Fruit fly (Drosophila melanogaster) whole organism, embryonic: Measurements from ENCODE around the gene CG14269.
A peak's percentile ranks its signal among the peaks of the same experiment; 100 is the strongest.

Experiments
- Antp ChIP-seq: fragments of 200-800 bp; sonication (Bioruptor generic); optimal IDR thresholded peaks from 3 replicates; lab custom pipeline; 2016; ENCODE audit warnings: missing biosample characterization, missing genetic modification characterization
- CG10565 ChIP-seq: fragments of 200-800 bp; sonication (Bioruptor generic); optimal IDR thresholded peaks from 3 replicates; lab custom pipeline; 2016; ENCODE audit warnings: missing biosample characterization, mild to moderate bottlenecking, missing genetic modification characterization
- CG11085 ChIP-seq: fragments of 200-800 bp; sonication (Bioruptor generic); IDR thresholded peaks from 2 replicates; pipeline ENCODE4 v1.3.6; 2022; ENCODE audit warnings: missing biosample characterization, missing genetic modification characterization
- CG12391 ChIP-seq: fragments of 200-800 bp; sonication (Bioruptor generic); optimal IDR thresholded peaks from 3 replicates; lab custom pipeline; 2018; ENCODE audit warnings: missing biosample characterization, mild to moderate bottlenecking, missing genetic modification characterization, moderate library complexity
- CG14014 ChIP-seq: fragments of 200-800 bp; sonication (Bioruptor generic); IDR thresholded peaks from 2 replicates; pipeline ENCODE4 v1.3.6; 2022; ENCODE audit warnings: missing biosample characterization, missing genetic modification characterization
- CG14667 ChIP-seq: fragments of 200-800 bp; sonication (Bioruptor generic); IDR thresholded peaks from 2 replicates; pipeline ENCODE4 v1.3.6; 2022; ENCODE audit warnings: missing biosample characterization, missing genetic modification characterization
- CG15073 ChIP-seq: fragments of 200-800 bp; sonication (Bioruptor generic); optimal IDR thresholded peaks from 2 replicates; lab custom pipeline; 2016; ENCODE audit warnings: missing biosample characterization, missing genetic modification characterization
- CG1603 ChIP-seq: fragments of 200-800 bp; sonication (Bioruptor generic); optimal IDR thresholded peaks from 2 replicates; lab custom pipeline; 2019; ENCODE audit warnings: missing biosample characterization, mild to moderate bottlenecking, missing genetic modification characterization, moderate library complexity
- CG18011 ChIP-seq: fragments of 200-800 bp; sonication (Bioruptor generic); optimal IDR thresholded peaks from 2 replicates; lab custom pipeline; 2017; ENCODE audit warnings: missing biosample characterization, missing genetic modification characterization, mild to moderate bottlenecking, moderate library complexity, missing genotype
- CG2875 ChIP-seq: fragments of 200-800 bp; sonication (Bioruptor generic); optimal IDR thresholded peaks from 2 replicates; lab custom pipeline; 2017; ENCODE audit warnings: missing biosample characterization, mild to moderate bottlenecking, missing genetic modification characterization, missing genetic modification reagents
- CG4820 ChIP-seq: fragments of 200-800 bp; sonication (Bioruptor generic); optimal IDR thresholded peaks from 3 replicates; lab custom pipeline; 2016; ENCODE audit warnings: missing biosample characterization, missing genetic modification characterization
- CG5180 ChIP-seq: fragments of 200-800 bp; sonication (Bioruptor generic); optimal IDR thresholded peaks from 3 replicates; lab custom pipeline; 2017; ENCODE audit warnings: missing biosample characterization, missing genetic modification characterization, mild to moderate bottlenecking, moderate library complexity, missing genetic modification reagents
- CG6689 ChIP-seq: fragments of 200-800 bp; sonication (Bioruptor generic); IDR thresholded peaks from 2 replicates; pipeline ENCODE4 v1.3.6; 2022; ENCODE audit warnings: missing biosample characterization, missing genetic modification characterization
- CG7745 ChIP-seq: fragments of 200-800 bp; sonication (Bioruptor generic); optimal IDR thresholded peaks from 2 replicates; lab custom pipeline; 2018; ENCODE audit warnings: missing biosample characterization, mild to moderate bottlenecking, missing genetic modification characterization, moderate library complexity
- CG7928 ChIP-seq: fragments of 200-800 bp; sonication (Bioruptor generic); optimal IDR thresholded peaks from 2 replicates; lab custom pipeline; 2017; ENCODE audit warnings: missing biosample characterization, mild to moderate bottlenecking, missing genetic modification characterization
- CG8388 ChIP-seq: fragments of 200-800 bp; sonication (Bioruptor generic); optimal IDR thresholded peaks from 2 replicates; lab custom pipeline; 2019; ENCODE audit warnings: missing biosample characterization, mild to moderate bottlenecking, missing genetic modification characterization, moderate library complexity
- CG8944 ChIP-seq: fragments of 200-800 bp; sonication (Bioruptor generic); optimal IDR thresholded peaks from 3 replicates; lab custom pipeline; 2016; ENCODE audit warnings: missing biosample characterization, missing genetic modification characterization
- CG9215 ChIP-seq: fragments of 200-800 bp; sonication (Bioruptor generic); IDR thresholded peaks from 2 replicates; pipeline ENCODE4 v1.3.6; 2022; ENCODE audit warnings: missing biosample characterization, missing genetic modification characterization
- CG9609 ChIP-seq: fragments of 200-800 bp; sonication (Bioruptor generic); optimal IDR thresholded peaks from 3 replicates; lab custom pipeline; 2016; ENCODE audit warnings: missing biosample characterization, missing genetic modification characterization
- CG9817 ChIP-seq: fragments of 200-800 bp; sonication (Bioruptor generic); optimal IDR thresholded peaks from 2 replicates; lab custom pipeline; 2018; ENCODE audit warnings: missing biosample characterization, mild to moderate bottlenecking, missing genetic modification characterization, moderate library complexity
- CTCF ChIP-seq: fragments of 200-800 bp; sonication (Bioruptor generic); optimal IDR thresholded peaks from 2 replicates; lab custom pipeline; 2017; ENCODE audit warnings: missing biosample characterization, mild to moderate bottlenecking, missing genetic modification characterization, moderate library complexity
- Fer1 ChIP-seq: fragments of 200-800 bp; sonication (Bioruptor generic); optimal IDR thresholded peaks from 2 replicates; lab custom pipeline; 2017; ENCODE audit warnings: missing biosample characterization, mild to moderate bottlenecking, missing genetic modification characterization
- Fer2 ChIP-seq: fragments of 200-800 bp; sonication (Bioruptor generic); optimal IDR thresholded peaks from 2 replicates; lab custom pipeline; 2018; ENCODE audit warnings: missing biosample characterization, mild to moderate bottlenecking, missing genetic modification characterization, moderate library complexity
- Fer3 ChIP-seq: fragments of 200-800 bp; sonication (Bioruptor generic); optimal IDR thresholded peaks from 2 replicates; lab custom pipeline; 2018; ENCODE audit warnings: missing biosample characterization, mild to moderate bottlenecking, missing genetic modification characterization, moderate library complexity
- HLH3B ChIP-seq: fragments of 200-800 bp; sonication (Bioruptor generic); IDR thresholded peaks from 2 replicates; pipeline ENCODE4 v1.3.6; 2022; ENCODE audit warnings: missing biosample characterization, missing genetic modification characterization
- HLH54F ChIP-seq: fragments of 200-800 bp; sonication (Bioruptor generic); optimal IDR thresholded peaks from 3 replicates; lab custom pipeline; 2016; ENCODE audit warnings: missing biosample characterization, missing genetic modification characterization
- MBD-R2 ChIP-seq: fragments of 200-800 bp; sonication (Bioruptor generic); IDR thresholded peaks from 2 replicates; pipeline ENCODE4 v1.3.6; 2022; ENCODE audit warnings: missing biosample characterization, missing genetic modification characterization
- Oli ChIP-seq: fragments of 200-800 bp; sonication (Bioruptor generic); optimal IDR thresholded peaks from 2 replicates; lab custom pipeline; 2018; ENCODE audit warnings: missing biosample characterization, mild to moderate bottlenecking, missing genetic modification characterization, moderate library complexity
- PHDP ChIP-seq: fragments of 200-800 bp; sonication (Bioruptor generic); optimal IDR thresholded peaks from 3 replicates; lab custom pipeline; 2018; ENCODE audit warnings: missing biosample characterization, mild to moderate bottlenecking, missing genetic modification characterization, moderate library complexity
- Scr ChIP-seq: fragments of 200-800 bp; sonication (Bioruptor generic); IDR thresholded peaks from 2 replicates; pipeline ENCODE4 v1.3.6; 2022; ENCODE audit warnings: missing biosample characterization, missing genetic modification characterization; ENCODE audit not compliant: partially characterized antibody
- Sry-β ChIP-seq: fragments of 200-800 bp; sonication (Bioruptor generic); optimal IDR thresholded peaks from 2 replicates; lab custom pipeline; 2018; ENCODE audit warnings: missing biosample characterization, mild to moderate bottlenecking, missing genetic modification characterization, moderate library complexity
- Sry-δ ChIP-seq: fragments of 200-800 bp; sonication (Bioruptor generic); optimal IDR thresholded peaks from 2 replicates; lab custom pipeline; 2016; ENCODE audit warnings: missing biosample characterization, missing genetic modification characterization
- ash1 ChIP-seq: fragments of 200-800 bp; sonication (Bioruptor generic); optimal IDR thresholded peaks from 2 replicates; lab custom pipeline; 2018; ENCODE audit warnings: missing biosample characterization, mild to moderate bottlenecking, missing genetic modification characterization
- bbx ChIP-seq: fragments of 200-800 bp; sonication (Bioruptor generic); IDR thresholded peaks from 2 replicates; pipeline ENCODE4 v1.3.6; 2022; ENCODE audit warnings: missing biosample characterization, missing genetic modification characterization; ENCODE audit not compliant: partially characterized antibody
- eyg ChIP-seq: fragments of 200-800 bp; sonication (Bioruptor generic); optimal IDR thresholded peaks from 3 replicates; lab custom pipeline; 2016; ENCODE audit warnings: missing biosample characterization, missing genetic modification characterization
- fd3F ChIP-seq: fragments of 200-800 bp; sonication (Bioruptor generic); optimal IDR thresholded peaks from 2 replicates; lab custom pipeline; 2018; ENCODE audit warnings: missing biosample characterization, mild to moderate bottlenecking, missing genetic modification characterization, moderate library complexity
- gce ChIP-seq: fragments of 200-800 bp; sonication (Bioruptor generic); IDR thresholded peaks from 3 replicates; pipeline ENCODE4 v1.3.6; 2022; ENCODE audit warnings: missing biosample characterization, missing genetic modification characterization
- ham ChIP-seq: fragments of 200-800 bp; sonication (Bioruptor generic); IDR thresholded peaks from 2 replicates; pipeline ENCODE4 v1.3.6; 2022; ENCODE audit warnings: missing biosample characterization, missing genetic modification characterization
- hkb ChIP-seq, 2 experiments: fragments of 200-800 bp in 1 of 2; fragments of >200 bp in 1 of 2; sonication (Bioruptor generic) in 1 of 2; IDR thresholded peaks in 1 of 2; optimal IDR thresholded peaks in 1 of 2; 2 replicates each; pipeline versions ENCODE4 v1.3.6 to Lab custom; 2017 to 2022; ENCODE audit warnings: missing biosample characterization in 1 of 2, missing genetic modification characterization in 1 of 2
- nerfin-2 ChIP-seq: fragments of 200-800 bp; sonication (Bioruptor generic); IDR thresholded peaks from 2 replicates; pipeline ENCODE4 v1.3.6; 2022; ENCODE audit warnings: missing biosample characterization, missing genetic modification characterization; ENCODE audit not compliant: partially characterized antibody
- nmo ChIP-seq: fragments of 200-800 bp; sonication (Bioruptor generic); optimal IDR thresholded peaks from 2 replicates; lab custom pipeline; 2018; ENCODE audit warnings: missing biosample characterization, mild to moderate bottlenecking, missing genetic modification characterization, moderate library complexity
- org-1 ChIP-seq: fragments of 200-800 bp; sonication (Bioruptor generic); optimal IDR thresholded peaks from 2 replicates; lab custom pipeline; 2017; ENCODE audit warnings: missing biosample characterization, missing genetic modification characterization
- seq ChIP-seq: fragments of 200-800 bp; sonication (Bioruptor generic); IDR thresholded peaks from 2 replicates; pipeline ENCODE4 v1.3.6; 2022; ENCODE audit warnings: missing biosample characterization, missing genetic modification characterization
- slou ChIP-seq: fragments of 200-800 bp; sonication (Bioruptor generic); optimal IDR thresholded peaks from 3 replicates; lab custom pipeline; 2016; ENCODE audit warnings: missing biosample characterization, missing genetic modification characterization
- stwl ChIP-seq: fragments of 200-800 bp; sonication (Bioruptor generic); optimal IDR thresholded peaks from 3 replicates; lab custom pipeline; 2018; ENCODE audit warnings: missing biosample characterization, mild to moderate bottlenecking, missing genetic modification characterization, moderate library complexity
- tll ChIP-seq, 2 experiments: fragments of 200-800 bp in 1 of 2; fragments of >200 bp in 1 of 2; sonication (Bioruptor generic) in 1 of 2; optimal IDR thresholded peaks; 2 replicates each; lab custom pipeline; 2017 to 2019; ENCODE audit warnings: missing biosample characterization in 2 of 2, missing genetic modification characterization in 2 of 2, mild to moderate bottlenecking in 1 of 2, moderate library complexity in 1 of 2
- zen ChIP-seq: fragments of 200-800 bp; sonication (Bioruptor generic); optimal IDR thresholded peaks from 3 replicates; lab custom pipeline; 2018; ENCODE audit warnings: missing biosample characterization, mild to moderate bottlenecking, missing genetic modification characterization, moderate library complexity

The CG14269 gene

DNA sequence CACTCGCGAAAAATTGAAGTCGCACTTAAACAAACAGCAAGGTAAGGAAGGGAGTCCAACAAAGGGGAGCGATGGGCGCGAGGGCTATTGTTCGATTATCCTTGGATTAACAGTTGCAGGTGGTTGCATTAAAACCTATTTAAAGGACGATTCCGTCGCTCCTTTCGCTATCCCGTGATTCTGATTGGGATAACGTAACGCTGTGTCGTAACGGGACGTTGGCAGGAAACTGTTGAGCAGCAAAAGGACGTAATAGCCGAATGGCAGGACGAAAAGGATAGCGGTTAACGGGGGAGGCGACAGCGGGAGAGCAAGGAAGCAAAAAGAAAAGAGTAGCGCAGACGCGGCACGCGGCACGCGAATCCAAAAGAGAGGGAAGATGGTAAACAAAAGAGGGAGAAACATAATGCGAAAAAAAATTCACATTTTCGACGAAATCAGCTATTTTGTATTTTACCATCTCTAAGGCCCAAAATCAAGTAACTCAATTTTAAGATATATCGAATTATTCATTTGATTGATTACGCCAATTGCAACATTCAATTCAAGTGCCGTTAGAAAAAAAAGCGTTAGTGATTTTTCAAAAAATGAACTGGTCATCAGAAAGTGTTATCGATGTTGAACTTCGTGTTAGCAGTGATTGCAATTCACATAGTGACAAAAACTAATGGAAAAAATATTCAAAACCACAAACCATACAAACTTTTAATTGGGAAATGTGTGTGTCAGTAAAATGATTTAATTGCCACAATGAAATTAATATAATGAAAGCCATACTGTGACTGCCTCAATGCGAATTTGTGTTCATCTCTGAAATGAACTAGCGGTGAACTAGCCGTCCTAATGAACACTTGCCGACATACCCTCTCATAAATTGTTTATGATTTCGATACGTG, 46.8 kb upstream of the CG14269 start, which contains the start of the genes CG10804 and CG10802 (continued):
- TF ChIP-seq PHDP (tag; lab: Kevin White, UChicago) (peak; percentile 58), CG10565 (GFP tag; lab: Kevin White, UChicago) (peak; percentile 49), CG2875 (GFP tag; lab: Kevin White, UChicago) (peak; percentile 12), CG7745 (tag; lab: Kevin White, UChicago) (no peak), CG9215 (GFP tag; lab: Robert Waterston, UW) (peak; percentile 88), Scr (peak; percentile 80), stwl (peak; percentile 77), MBD-R2 (GFP tag; lab: Robert Waterston, UW) (peak; percentile 84), slou (GFP tag; lab: Kevin White, UChicago) (peak; percentile 32), CG14667 (GFP tag; lab: Robert Waterston, UW) (peak; percentile 82), Oli (tag; lab: Kevin White, UChicago) (peak; percentile 52), bbx (GFP tag; lab: Robert Waterston, UW) (no peak), hkb (optimal IDR thresholded peaks at IDR 0.05; lab: Kevin White, UChicago) (no peak), hkb (GFP tag; IDR thresholded peaks at IDR 0.05; lab: Robert Waterston, UW) (peak; percentile 49; the same call in 1 of the 2 replicates), CG12391 (tag; lab: Kevin White, UChicago) (peak; percentile 85), CG18011 (GFP tag; lab: Kevin White, UChicago) (peak; percentile 45), Sry-β (GFP tag; lab: Kevin White, UChicago) (peak; percentile 86), CG7928 (no peak), CG11085 (GFP tag; lab: Robert Waterston, UW) (peak; percentile 83), Fer3 (no peak), Antp (GFP tag; lab: Kevin White, UChicago) (peak; percentile 85), CG15073 (GFP tag; lab: Kevin White, UChicago) (peak; percentile 33), Fer2 (tag; lab: Kevin White, UChicago) (peak; percentile 27), gce (peak; percentile 54; the same call in 1 of the 3 replicates), HLH54F (GFP tag; lab: Kevin White, UChicago) (peak; percentile 86), CG9817 (tag; lab: Kevin White, UChicago) (peak; percentile 74), org-1 (GFP tag; lab: Kevin White, UChicago) (no peak), CTCF (GFP tag; lab: Kevin White, UChicago) (no peak), CG9609 (peak; percentile 79), CG6689 (GFP tag; lab: Robert Waterston, UW) (peak; percentile 87), CG14014 (GFP tag; lab: Robert Waterston, UW) (peak; percentile 82), ham (GFP tag; lab: Robert Waterston, UW) (no peak), nmo (GFP tag; lab: Kevin White, UChicago) (peak; percentile 84), eyg (GFP tag; lab: Kevin White, UChicago) (peak; percentile 38), CG1603 (tag; lab: Kevin White, UChicago) (peak; percentile 77), tll (GFP tag; optimal IDR thresholded peaks at IDR 0.05; lab: Kevin White, UChicago) (peak in 1 of 2 experiments; percentile 42), Sry-δ (peak; percentile 85), fd3F (GFP tag; lab: Kevin White, UChicago) (peak; percentile 58), nerfin-2 (0 out of 2 replicates have a peak, but pooled peaks have one; percentile 34), zen (tag; lab: Kevin White, UChicago) (peak; percentile 79), CG5180 (GFP tag; lab: Kevin White, UChicago) (no peak), seq (GFP tag; lab: Robert Waterston, UW) (peak; percentile 70), Fer1 (peak; percentile 28), CG8944 (GFP tag; lab: Kevin White, UChicago) (peak; percentile 80), CG8388 (peak; percentile 59), ash1 (no peak), CG4820 (GFP tag; lab: Kevin White, UChicago) (peak; percentile 68), HLH3B (GFP tag; lab: Robert Waterston, UW) (peak; percentile 75)
